Fruit fly (Drosophila melanogaster) whole organism, embryonic: ENCODE data around the gene Acp29AB.

ENCODE experiments used
- BtbVII ChIP-seq: fragments of 200-800 bp; sonication (Bioruptor generic); optimal IDR thresholded peaks from 3 replicates; lab custom pipeline; 2017; ENCODE audit warnings: missing biosample characterization, mild to moderate bottlenecking, missing genetic modification characterization
- C15 ChIP-seq: fragments of 200-800 bp; sonication (Bioruptor generic); IDR thresholded peaks from 3 replicates; pipeline ENCODE4 v1.3.6; 2022; ENCODE audit warnings: missing biosample characterization, missing genetic modification characterization
- CG1024 ChIP-seq: fragments of 200-800 bp; sonication (Bioruptor generic); IDR thresholded peaks from 2 replicates; pipeline ENCODE4 v1.3.6; 2022; ENCODE audit warnings: missing biosample characterization, missing genetic modification characterization
- CG11723 ChIP-seq: fragments of 200-800 bp; sonication (Bioruptor generic); optimal IDR thresholded peaks from 2 replicates; lab custom pipeline; 2017; ENCODE audit warnings: missing biosample characterization, mild to moderate bottlenecking, missing genetic modification characterization
- CG15479 ChIP-seq: fragments of 200-800 bp; sonication (Bioruptor generic); optimal IDR thresholded peaks from 3 replicates; lab custom pipeline; 2019; ENCODE audit warnings: missing biosample characterization, mild to moderate bottlenecking, missing genetic modification characterization, moderate library complexity
- CG16779 ChIP-seq: fragments of 200-800 bp; sonication (Bioruptor generic); IDR thresholded peaks from 2 replicates; pipeline ENCODE4 v1.3.6; 2022; ENCODE audit warnings: missing biosample characterization, missing genetic modification characterization
- CG17361 ChIP-seq: fragments of 200-800 bp; sonication (Bioruptor generic); IDR thresholded peaks from 3 replicates; pipeline ENCODE4 v1.3.6; 2022; ENCODE audit warnings: missing biosample characterization, missing genetic modification characterization
- CG17385 ChIP-seq: fragments of 200-800 bp; sonication (Bioruptor generic); optimal IDR thresholded peaks from 3 replicates; lab custom pipeline; 2018; ENCODE audit warnings: missing biosample characterization, mild to moderate bottlenecking, missing genetic modification characterization
- CG17568 ChIP-seq: fragments of 200-800 bp; sonication (Bioruptor generic); optimal IDR thresholded peaks from 2 replicates; lab custom pipeline; 2018; ENCODE audit warnings: missing biosample characterization, mild to moderate bottlenecking, missing genetic modification characterization, moderate library complexity
- CG18599 ChIP-seq: fragments of 200-800 bp; sonication (Bioruptor generic); optimal IDR thresholded peaks from 3 replicates; lab custom pipeline; 2017; ENCODE audit warnings: missing biosample characterization, missing genetic modification characterization, mild to moderate bottlenecking, moderate library complexity, missing genetic modification reagents
- CG2116 ChIP-seq: fragments of 200-800 bp; sonication (Bioruptor generic); optimal IDR thresholded peaks from 3 replicates; lab custom pipeline; 2018; ENCODE audit warnings: missing biosample characterization, mild to moderate bottlenecking, missing genetic modification characterization
- CG6689 ChIP-seq: fragments of 200-800 bp; sonication (Bioruptor generic); IDR thresholded peaks from 2 replicates; pipeline ENCODE4 v1.3.6; 2022; ENCODE audit warnings: missing biosample characterization, missing genetic modification characterization
- CG6765 ChIP-seq: fragments of 200-800 bp; sonication (Bioruptor generic); optimal IDR thresholded peaks from 3 replicates; lab custom pipeline; 2017; ENCODE audit warnings: missing biosample characterization, mild to moderate bottlenecking, missing genetic modification characterization
- CG7556 ChIP-seq: fragments of 200-800 bp; sonication (Bioruptor generic); optimal IDR thresholded peaks from 2 replicates; lab custom pipeline; 2017; ENCODE audit warnings: missing biosample characterization, mild to moderate bottlenecking, missing genetic modification characterization
- CG8281 ChIP-seq: fragments of 200-800 bp; sonication (Bioruptor generic); optimal IDR thresholded peaks from 2 replicates; lab custom pipeline; 2018; ENCODE audit warnings: missing biosample characterization, mild to moderate bottlenecking, missing genetic modification characterization, moderate library complexity
- CG8924 ChIP-seq: fragments of 200-800 bp; optimal IDR thresholded peaks from 3 replicates; lab custom pipeline; 2019; ENCODE audit warnings: missing biosample characterization, mild to moderate bottlenecking, missing genetic modification characterization, moderate library complexity
- CG9215 ChIP-seq: fragments of 200-800 bp; sonication (Bioruptor generic); IDR thresholded peaks from 2 replicates; pipeline ENCODE4 v1.3.6; 2022; ENCODE audit warnings: missing biosample characterization, missing genetic modification characterization
- CG9797 ChIP-seq: fragments of 200-800 bp; sonication (Bioruptor generic); optimal IDR thresholded peaks from 3 replicates; lab custom pipeline; 2018; ENCODE audit warnings: missing biosample characterization, mild to moderate bottlenecking, missing genetic modification characterization
- CG9876 ChIP-seq: fragments of 200-800 bp; sonication (Bioruptor generic); optimal IDR thresholded peaks from 2 replicates; lab custom pipeline; 2016; ENCODE audit warnings: missing biosample characterization, missing genetic modification characterization
- CG9932 ChIP-seq: fragments of 200-800 bp; sonication (Bioruptor generic); IDR thresholded peaks from 2 replicates; pipeline ENCODE4 v1.3.6; 2022; ENCODE audit warnings: missing biosample characterization, missing genetic modification characterization
- CTCF ChIP-seq: fragments of 200-800 bp; sonication (Bioruptor generic); optimal IDR thresholded peaks from 2 replicates; lab custom pipeline; 2017; ENCODE audit warnings: missing biosample characterization, mild to moderate bottlenecking, missing genetic modification characterization, moderate library complexity
- Deaf1 ChIP-seq: fragments of 200-800 bp; optimal IDR thresholded peaks from 3 replicates; lab custom pipeline; 2019; ENCODE audit warnings: missing biosample characterization, mild to moderate bottlenecking, missing genetic modification characterization, moderate library complexity
- Drgx ChIP-seq: fragments of 200-800 bp; sonication (Bioruptor generic); IDR thresholded peaks from 2 replicates; pipeline ENCODE4 v1.3.6; 2022; ENCODE audit warnings: missing biosample characterization, missing genetic modification characterization
- HHEX ChIP-seq: fragments of 200-800 bp; sonication (Bioruptor generic); optimal IDR thresholded peaks from 3 replicates; lab custom pipeline; 2017; ENCODE audit warnings: missing biosample characterization, mild to moderate bottlenecking, missing genetic modification characterization, missing genetic modification reagents
- Hr78 ChIP-seq, 2 experiments: fragments of 200-800 bp in 1 of 2; fragments of >200 bp in 1 of 2; sonication (Bioruptor generic) in 1 of 2; optimal IDR thresholded peaks; 2 replicates each; lab custom pipeline; 2017 to 2019; ENCODE audit warnings: missing biosample characterization in 2 of 2, missing genetic modification characterization in 2 of 2, mild to moderate bottlenecking in 1 of 2, moderate library complexity in 1 of 2
- Lpt ChIP-seq: fragments of >200 bp; optimal IDR thresholded peaks from 2 replicates; lab custom pipeline; 2018; ENCODE audit warnings: missing biosample characterization, missing genetic modification characterization
- MTF-1 ChIP-seq: fragments of 200-800 bp; sonication (Bioruptor generic); optimal IDR thresholded peaks from 2 replicates; lab custom pipeline; 2018; ENCODE audit warnings: missing biosample characterization, mild to moderate bottlenecking, missing genetic modification characterization, borderline replicate concordance
- Mad ChIP-seq: fragments of 200-800 bp; sonication (Bioruptor generic); optimal IDR thresholded peaks from 2 replicates; lab custom pipeline; 2016; ENCODE audit warnings: missing biosample characterization, missing genetic modification characterization
- Med ChIP-seq: fragments of 200-800 bp; sonication (Bioruptor generic); peaks from one replicate; lab custom pipeline; 2016; ENCODE audit warnings: missing biosample characterization, missing genetic modification characterization, mild to moderate bottlenecking, inconsistent platforms, moderate library complexity
- Nf-YB ChIP-seq: fragments of 200-800 bp; sonication (Bioruptor generic); optimal IDR thresholded peaks from 3 replicates; lab custom pipeline; 2019; ENCODE audit warnings: missing biosample characterization, mild to moderate bottlenecking, missing genetic modification characterization, moderate library complexity
- Sry-β ChIP-seq: fragments of 200-800 bp; sonication (Bioruptor generic); optimal IDR thresholded peaks from 2 replicates; lab custom pipeline; 2018; ENCODE audit warnings: missing biosample characterization, mild to moderate bottlenecking, missing genetic modification characterization, moderate library complexity
- ab ChIP-seq: fragments of 200-800 bp; sonication (Bioruptor generic); optimal IDR thresholded peaks from 2 replicates; lab custom pipeline; 2016; ENCODE audit warnings: missing biosample characterization, missing genetic modification characterization
- bcd ChIP-seq: fragments of 200-800 bp; sonication (Bioruptor generic); optimal IDR thresholded peaks from 2 replicates; lab custom pipeline; 2017; ENCODE audit warnings: missing biosample characterization, mild to moderate bottlenecking, missing genetic modification characterization
- bowl ChIP-seq: fragments of 200-800 bp; sonication (Bioruptor generic); IDR thresholded peaks from 2 replicates; pipeline ENCODE4 v1.3.6; 2022; ENCODE audit warnings: missing biosample characterization, missing genetic modification characterization
- cato ChIP-seq: fragments of 200-800 bp; sonication (Bioruptor generic); optimal IDR thresholded peaks from 2 replicates; lab custom pipeline; 2016; ENCODE audit warnings: missing biosample characterization, missing genetic modification characterization, borderline replicate concordance
- chm ChIP-seq: fragments of 200-800 bp; sonication (Bioruptor generic); IDR thresholded peaks from 2 replicates; pipeline ENCODE4 v1.3.6; 2022; ENCODE audit warnings: missing biosample characterization, missing genetic modification characterization
- esg ChIP-seq: fragments of 200-800 bp; sonication (Bioruptor generic); conservative IDR thresholded peaks from 2 replicates; pipeline ENCODE4 v1.3.6; 2022; ENCODE audit warnings: missing biosample characterization, missing genetic modification characterization
- fd3F ChIP-seq: fragments of 200-800 bp; sonication (Bioruptor generic); optimal IDR thresholded peaks from 2 replicates; lab custom pipeline; 2018; ENCODE audit warnings: missing biosample characterization, mild to moderate bottlenecking, missing genetic modification characterization, moderate library complexity
- fru ChIP-seq: fragments of >200 bp; optimal IDR thresholded peaks from 2 replicates; lab custom pipeline; 2017
- knrl ChIP-seq: fragments of 200-800 bp; sonication (Bioruptor generic); IDR thresholded peaks from 3 replicates; pipeline ENCODE4 v1.3.6; 2022; ENCODE audit warnings: missing biosample characterization, missing genetic modification characterization; ENCODE audit not compliant: partially characterized antibody
- lbe ChIP-seq: fragments of 200-800 bp; sonication (Bioruptor generic); optimal IDR thresholded peaks from 2 replicates; lab custom pipeline; 2016; ENCODE audit warnings: missing biosample characterization, mild to moderate bottlenecking, missing genetic modification characterization
- lola ChIP-seq, 3 experiments: fragments of >200 bp in 2 of 3; fragments of 200-800 bp in 1 of 3; sonication (Bioruptor generic) in 1 of 3; optimal IDR thresholded peaks; 2 replicates each; lab custom pipeline; 2017 to 2019; ENCODE audit warnings: missing biosample characterization in 3 of 3, missing genetic modification characterization in 3 of 3, mild to moderate bottlenecking in 1 of 3, moderate library complexity in 1 of 3
- org-1 ChIP-seq: fragments of 200-800 bp; sonication (Bioruptor generic); optimal IDR thresholded peaks from 2 replicates; lab custom pipeline; 2017; ENCODE audit warnings: missing biosample characterization, missing genetic modification characterization
- pb ChIP-seq: fragments of 200-800 bp; sonication (Bioruptor generic); optimal IDR thresholded peaks from 3 replicates; lab custom pipeline; 2016; ENCODE audit warnings: missing biosample characterization, missing genetic modification characterization
- run ChIP-seq: fragments of 200-800 bp; sonication (Bioruptor generic); optimal IDR thresholded peaks from 3 replicates; lab custom pipeline; 2018; ENCODE audit warnings: missing biosample characterization, mild to moderate bottlenecking, missing genetic modification characterization
- seq ChIP-seq: fragments of 200-800 bp; sonication (Bioruptor generic); IDR thresholded peaks from 2 replicates; pipeline ENCODE4 v1.3.6; 2022; ENCODE audit warnings: missing biosample characterization, missing genetic modification characterization
- sim ChIP-seq: fragments of 200-800 bp; sonication (Bioruptor generic); IDR thresholded peaks from 2 replicates; pipeline ENCODE4 v1.3.6; 2022; ENCODE audit warnings: missing biosample characterization, missing genetic modification characterization
- trh ChIP-seq: fragments of 200-800 bp; sonication (Bioruptor generic); optimal IDR thresholded peaks from 2 replicates; lab custom pipeline; 2016; ENCODE audit warnings: missing biosample characterization, missing genetic modification characterization
- vvl ChIP-seq: fragments of 200-800 bp; sonication (Bioruptor generic); IDR thresholded peaks from 2 replicates; pipeline ENCODE4 v1.3.6; 2022; ENCODE audit warnings: missing biosample characterization, missing genetic modification characterization
- zen2 ChIP-seq: fragments of 200-800 bp; sonication (Bioruptor generic); IDR thresholded peaks from 3 replicates; pipeline ENCODE4 v1.3.6; 2022; ENCODE audit warnings: missing biosample characterization, missing genetic modification characterization; ENCODE audit not compliant: partially characterized antibody

Acp29AB gene

dm6 chr2L:8362273-8362954, 30.6 kb downstream of the Acp29AB start, which contains the start of gene CG7627 (continued):
- TF ChIP-seq CG18599 (GFP tag; lab: Kevin White, UChicago) (peak; percentile 94), CG9932 (GFP tag; lab: Robert Waterston, UW) (peak; percentile 83), lbe (GFP tag; lab: Kevin White, UChicago) (peak; percentile 65), Med (GFP tag; lab: Kevin White, UChicago) (peak; percentile 97), bowl (GFP tag; lab: Robert Waterston, UW) (no peak), pb (peak; percentile 67), Hr78 (GFP tag; optimal IDR thresholded peaks at IDR 0.05; lab: Kevin White, UChicago) (peak in 1 of 2 experiments; percentile 15), cato (GFP tag; lab: Kevin White, UChicago) (no peak), Lpt (GFP tag; lab: Kevin White, UChicago) (no peak), ab (GFP tag; lab: Kevin White, UChicago) (peak; percentile 72), CG6765 (peak; percentile 67), CG7556 (GFP tag; lab: Kevin White, UChicago) (peak; percentile 85), zen2 (GFP tag; lab: Robert Waterston, UW) (no peak), CG16779 (GFP tag; lab: Robert Waterston, UW) (0 out of 2 replicates have a peak, but pooled peaks have one; percentile 34), CG15479 (GFP tag; lab: Kevin White, UChicago) (no peak), CG2116 (peak; percentile 17), CG9215 (GFP tag; lab: Robert Waterston, UW) (peak; percentile 69), Drgx (peak; percentile 76), Sry-β (GFP tag; lab: Kevin White, UChicago) (no peak), Mad (GFP tag; lab: Kevin White, UChicago) (no peak), MTF-1 (GFP tag; lab: Kevin White, UChicago) (peak; percentile 29), sim (GFP tag; lab: Robert Waterston, UW) (peak; percentile 57), fd3F (GFP tag; lab: Kevin White, UChicago) (peak; percentile 60), CG11723 (GFP tag; lab: Kevin White, UChicago) (peak; percentile 50), C15 (GFP tag; lab: Robert Waterston, UW) (0 out of 3 replicates have a peak, but pooled peaks have one; percentile 52), fru (lab: Kevin White, UChicago) (no peak), Deaf1 (peak; percentile 97), trh (GFP tag; lab: Kevin White, UChicago) (peak; percentile 34), lola (GFP tag; optimal IDR thresholded peaks at IDR 0.05; lab: Kevin White, UChicago) (peak in 1 of 3 experiments; percentile 43), run (peak; percentile 35), CG17568 (GFP tag; lab: Kevin White, UChicago) (peak; percentile 45), esg (GFP tag; lab: Robert Waterston, UW) (peak; percentile 77), CTCF (GFP tag; lab: Kevin White, UChicago) (no peak), CG6689 (GFP tag; lab: Robert Waterston, UW) (peak; percentile 75), BtbVII (GFP tag; lab: Kevin White, UChicago) (peak; percentile 82), bcd (GFP tag; lab: Kevin White, UChicago) (peak; percentile 72), CG1024 (GFP tag; lab: Robert Waterston, UW) (peak; percentile 46; the same call in 1 of the 2 replicates), org-1 (GFP tag; lab: Kevin White, UChicago) (peak; percentile 59), CG9797 (GFP tag; lab: Kevin White, UChicago) (no peak), CG8281 (tag; lab: Kevin White, UChicago) (peak; percentile 50), chm (GFP tag; lab: Robert Waterston, UW) (peak; percentile 72; the same call in 1 of the 2 replicates), vvl (peak; percentile 83), CG9876 (GFP tag; lab: Kevin White, UChicago) (peak; percentile 35), CG8924 (tag; lab: Kevin White, UChicago) (peak; percentile 61), CG17385 (GFP tag; lab: Kevin White, UChicago) (peak; percentile 68), CG17361 (peak; percentile 81), HHEX (GFP tag; lab: Kevin White, UChicago) (peak; percentile 80), seq (GFP tag; lab: Robert Waterston, UW) (peak; percentile 71), Nf-YB (GFP tag; lab: Kevin White, UChicago) (peak; percentile 26), knrl (GFP tag; lab: Robert Waterston, UW) (no peak)
